Worm (Caenorhabditis elegans) whole organism, L4/young adult: ENCODE measurements around the gene elb-1.

Source experiments
- W03F9.2 ChIP-seq: fragments of 150-350 bp; optimal IDR thresholded peaks from 2 replicates; lab custom pipeline; 2014; ENCODE audit warnings: missing biosample characterization, missing genetic modification characterization
- dao-5 ChIP-seq: sonication (generic microtip); optimal IDR thresholded peaks from 2 replicates; lab custom pipeline; 2016; ENCODE audit warnings: missing genotype, missing genetic modification characterization, moderate library complexity, missing compliant biosample characterization

ce11 chrIII:11732056-11732455, 12.8 kb upstream of the elb-1 start, which contains the start of gene Y41C4A.21:
- no peak for TF ChIP-seq dao-5 (tag; lab: Kevin White, UChicago)
- TF ChIP-seq W03F9.2 (tag; lab: Kevin White, UChicago) = no peak
